Fruit fly (Drosophila melanogaster) whole organism, prepupa: ENCODE measurements around the gene Cyp313a3.

ENCODE experiments used
- Blimp-1 ChIP-seq: fragments of 200-800 bp; sonication (Bioruptor generic); optimal IDR thresholded peaks from 3 replicates; lab custom pipeline; 2017; ENCODE audit warnings: missing biosample characterization, missing genetic modification characterization, mild to moderate bottlenecking, moderate library complexity, missing genetic modification reagents
- CG10631 ChIP-seq: fragments of 200-800 bp; sonication (Bioruptor generic); optimal IDR thresholded peaks from 2 replicates; lab custom pipeline; 2016; ENCODE audit warnings: missing biosample characterization, missing genetic modification characterization
- CG11294 ChIP-seq: fragments of 200-800 bp; sonication (Bioruptor generic); IDR thresholded peaks from 2 replicates; pipeline ENCODE4 v1.3.6; 2022; ENCODE audit warnings: missing biosample characterization, missing genetic modification characterization
- CG11762 ChIP-seq: fragments of 200-800 bp; sonication (Bioruptor generic); optimal IDR thresholded peaks from 3 replicates; lab custom pipeline; 2016; ENCODE audit warnings: missing biosample characterization, missing genetic modification characterization; ENCODE audit not compliant: insufficient read depth
- CG15336 ChIP-seq: fragments of 200-800 bp; sonication (Bioruptor generic); IDR thresholded peaks from 2 replicates; pipeline ENCODE4 v1.3.6; 2022; ENCODE audit warnings: missing biosample characterization, missing genetic modification characterization
- CG1621 ChIP-seq: fragments of 200-800 bp; sonication (Bioruptor generic); optimal IDR thresholded peaks from 3 replicates; lab custom pipeline; 2018; ENCODE audit warnings: missing biosample characterization, mild to moderate bottlenecking, missing genetic modification characterization
- CG31627 ChIP-seq: fragments of 200-800 bp; sonication (Bioruptor generic); optimal IDR thresholded peaks from 3 replicates; lab custom pipeline; 2016; ENCODE audit warnings: missing biosample characterization, missing genetic modification characterization
- CG34406 ChIP-seq: fragments of 200-800 bp; sonication (Bioruptor generic); optimal IDR thresholded peaks from 3 replicates; lab custom pipeline; 2016; ENCODE audit warnings: missing biosample characterization, missing genetic modification characterization
- CG3919 ChIP-seq: fragments of 200-800 bp; sonication (Bioruptor generic); optimal IDR thresholded peaks from 3 replicates; lab custom pipeline; 2016; ENCODE audit warnings: missing biosample characterization, missing genetic modification characterization
- CG4318 ChIP-seq: fragments of 200-800 bp; sonication (Bioruptor generic); optimal IDR thresholded peaks from 3 replicates; lab custom pipeline; 2017; ENCODE audit warnings: missing biosample characterization, mild to moderate bottlenecking, missing genetic modification characterization
- CG6163 ChIP-seq: fragments of 200-800 bp; sonication (Bioruptor generic); IDR thresholded peaks from 3 replicates; pipeline ENCODE4 v1.3.6; 2022; ENCODE audit warnings: missing biosample characterization, missing genetic modification characterization
- CG6276 ChIP-seq: fragments of 200-800 bp; sonication (Bioruptor generic); optimal IDR thresholded peaks from 2 replicates; lab custom pipeline; 2017; ENCODE audit warnings: missing biosample characterization, mild to moderate bottlenecking, missing genetic modification characterization
- CG6792 ChIP-seq: fragments of 200-800 bp; sonication (Bioruptor generic); optimal IDR thresholded peaks from 3 replicates; lab custom pipeline; 2016; ENCODE audit warnings: missing biosample characterization, missing genetic modification characterization
- CG6808 ChIP-seq: fragments of 200-800 bp; sonication (Bioruptor generic); optimal IDR thresholded peaks from 3 replicates; lab custom pipeline; 2017; ENCODE audit warnings: missing biosample characterization, missing genetic modification characterization, mild to moderate bottlenecking, moderate library complexity, missing genetic modification reagents
- CG6854 ChIP-seq: fragments of 200-800 bp; sonication (Bioruptor generic); optimal IDR thresholded peaks from 2 replicates; lab custom pipeline; 2017; ENCODE audit warnings: missing biosample characterization, mild to moderate bottlenecking, missing genetic modification characterization
- CG8319 ChIP-seq: fragments of 200-800 bp; sonication (Bioruptor generic); optimal IDR thresholded peaks from 3 replicates; lab custom pipeline; 2016; ENCODE audit warnings: missing biosample characterization, missing genetic modification characterization
- CG8632 ChIP-seq: fragments of 200-800 bp; sonication (Bioruptor generic); optimal IDR thresholded peaks from 3 replicates; lab custom pipeline; 2016; ENCODE audit warnings: missing biosample characterization, missing genetic modification characterization
- CG9139 ChIP-seq: fragments of 200-800 bp; sonication (Bioruptor generic); optimal IDR thresholded peaks from 3 replicates; lab custom pipeline; 2017; ENCODE audit warnings: missing biosample characterization, mild to moderate bottlenecking, missing genetic modification characterization
- Eip75B ChIP-seq: fragments of 200-800 bp; sonication (Bioruptor generic); optimal IDR thresholded peaks from 3 replicates; lab custom pipeline; 2016; ENCODE audit warnings: missing biosample characterization, missing genetic modification characterization
- Eip78C ChIP-seq: fragments of 200-800 bp; sonication (Bioruptor generic); peaks from one replicate; lab custom pipeline; 2016; ENCODE audit warnings: missing biosample characterization, missing genetic modification characterization
- Eip93F ChIP-seq: fragments of 200-800 bp; sonication (Bioruptor generic); optimal IDR thresholded peaks from 2 replicates; lab custom pipeline; 2016; ENCODE audit warnings: missing biosample characterization, mild to moderate bottlenecking, missing genetic modification characterization
- Ets21C ChIP-seq: fragments of 200-800 bp; sonication (Bioruptor generic); optimal IDR thresholded peaks from 3 replicates; lab custom pipeline; 2016; ENCODE audit warnings: missing biosample characterization, missing genetic modification characterization
- Ets96B ChIP-seq: fragments of 200-800 bp; optimal IDR thresholded peaks from 2 replicates; lab custom pipeline; 2019; ENCODE audit warnings: missing biosample characterization, mild to moderate bottlenecking, missing genetic modification characterization, moderate library complexity
- Hr39 ChIP-seq: fragments of 200-800 bp; sonication (Bioruptor generic); optimal IDR thresholded peaks from 2 replicates; lab custom pipeline; 2016; ENCODE audit warnings: missing biosample characterization, missing genetic modification characterization
- Met ChIP-seq: fragments of 200-800 bp; sonication (Bioruptor generic); optimal IDR thresholded peaks from 3 replicates; lab custom pipeline; 2016; ENCODE audit warnings: missing biosample characterization, missing genetic modification characterization
- Smox ChIP-seq: fragments of 200-800 bp; sonication (Bioruptor generic); optimal IDR thresholded peaks from 3 replicates; lab custom pipeline; 2016; ENCODE audit warnings: missing biosample characterization, missing genetic modification characterization
- cyc ChIP-seq: fragments of 200-800 bp; sonication (Bioruptor generic); optimal IDR thresholded peaks from 3 replicates; lab custom pipeline; 2016; ENCODE audit warnings: missing biosample characterization, missing genetic modification characterization
- dac ChIP-seq: fragments of 200-800 bp; sonication (Bioruptor generic); optimal IDR thresholded peaks from 2 replicates; lab custom pipeline; 2017; ENCODE audit warnings: missing biosample characterization, mild to moderate bottlenecking, missing genetic modification characterization
- dsx ChIP-seq: fragments of 200-800 bp; optimal IDR thresholded peaks from 3 replicates; lab custom pipeline; 2019; ENCODE audit warnings: missing biosample characterization, mild to moderate bottlenecking, missing genetic modification characterization, moderate library complexity; ENCODE audit not compliant: poor library complexity, severe bottlenecking
- eg ChIP-seq: fragments of 200-800 bp; sonication (Bioruptor generic); IDR thresholded peaks from 3 replicates; pipeline ENCODE4 v1.3.6; 2022; ENCODE audit warnings: missing biosample characterization, missing genetic modification characterization
- esn ChIP-seq: fragments of 200-800 bp; sonication (Bioruptor generic); optimal IDR thresholded peaks from 2 replicates; lab custom pipeline; 2016; ENCODE audit warnings: missing biosample characterization, mild to moderate bottlenecking, missing genetic modification characterization, moderate library complexity
- fd59A ChIP-seq: fragments of 200-800 bp; sonication (Bioruptor generic); optimal IDR thresholded peaks from 2 replicates; lab custom pipeline; 2017; ENCODE audit warnings: missing biosample characterization, mild to moderate bottlenecking, missing genetic modification characterization, missing genetic modification reagents
- fkh ChIP-seq: fragments of 200-800 bp; sonication (Bioruptor generic); optimal IDR thresholded peaks from 3 replicates; lab custom pipeline; 2017; ENCODE audit warnings: missing biosample characterization, mild to moderate bottlenecking, missing genetic modification characterization, moderate library complexity
- lz ChIP-seq: fragments of 200-800 bp; sonication (Bioruptor generic); optimal IDR thresholded peaks from 3 replicates; lab custom pipeline; 2016; ENCODE audit warnings: missing biosample characterization, missing genetic modification characterization
- net ChIP-seq: fragments of 200-800 bp; sonication (Bioruptor generic); optimal IDR thresholded peaks from 3 replicates; lab custom pipeline; 2016; ENCODE audit warnings: missing biosample characterization, missing genetic modification characterization
- salr ChIP-seq, 2 experiments: fragments of 200-800 bp; sonication (Bioruptor generic); optimal IDR thresholded peaks; 3 replicates each; lab custom pipeline; 2016 to 2018; ENCODE audit warnings: missing biosample characterization in 2 of 2, missing genetic modification characterization in 2 of 2, mild to moderate bottlenecking in 1 of 2
- spab ChIP-seq: fragments of 200-800 bp; sonication (Bioruptor generic); optimal IDR thresholded peaks from 2 replicates; lab custom pipeline; 2017; ENCODE audit warnings: missing biosample characterization, mild to moderate bottlenecking, missing genetic modification characterization, missing genetic modification reagents
- ss ChIP-seq, 2 experiments: fragments of 200-800 bp; sonication (Bioruptor generic); optimal IDR thresholded peaks; 2 replicates in 1 of 2; 3 replicates in 1 of 2; lab custom pipeline; 2017 to 2018; ENCODE audit warnings: mild to moderate bottlenecking in 2 of 2, missing biosample characterization in 2 of 2, missing genetic modification characterization in 2 of 2, moderate library complexity in 1 of 2
- svp ChIP-seq: fragments of 200-800 bp; sonication (Bioruptor generic); peaks from one replicate; lab custom pipeline; 2016; ENCODE audit warnings: missing biosample characterization, missing genetic modification characterization
- topi ChIP-seq: fragments of 200-800 bp; sonication (Bioruptor generic); optimal IDR thresholded peaks from 3 replicates; lab custom pipeline; 2016; ENCODE audit warnings: missing biosample characterization, missing genetic modification characterization
- vri ChIP-seq: fragments of 200-800 bp; sonication (Bioruptor generic); optimal IDR thresholded peaks from 3 replicates; lab custom pipeline; 2016; ENCODE audit warnings: missing biosample characterization, mild to moderate bottlenecking, missing genetic modification characterization

Cyp313a3 gene

DNA sequence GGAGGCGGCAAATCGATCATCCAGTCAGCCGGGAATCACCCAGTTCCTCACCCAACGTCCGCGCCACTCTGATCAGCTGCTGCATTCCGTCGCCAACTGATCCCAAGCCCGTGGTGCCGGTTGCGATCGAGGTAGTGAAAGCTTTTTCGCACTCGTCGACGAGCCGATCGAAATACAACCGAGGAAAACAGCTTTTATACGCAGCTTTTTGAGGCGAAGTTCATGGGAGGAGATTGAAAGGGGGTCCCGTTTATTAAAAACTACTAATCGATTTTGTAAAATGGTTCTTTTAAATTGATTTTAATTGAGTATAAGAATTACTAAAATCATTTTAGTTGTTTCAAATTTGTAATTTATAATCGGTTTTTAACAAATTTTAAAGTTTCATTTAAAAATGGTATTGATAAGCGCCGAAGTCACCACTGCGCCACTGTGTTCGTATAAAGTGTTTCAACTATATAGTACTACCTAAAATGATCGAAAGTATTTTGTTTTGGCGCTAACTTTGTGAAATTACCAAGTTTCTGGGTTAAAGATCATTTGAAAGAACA, 17.6 kb downstream of the Cyp313a3 start, which contains the start of gene CG4860 (continued):
- TF ChIP-seq Met (GFP tag; lab: Kevin White, UChicago) (peak; percentile 90), CG11294 (peak; percentile 66), lz (GFP tag; lab: Kevin White, UChicago) (peak; percentile 92), dac (peak; percentile 67), CG3919 (peak; percentile 90), eg (GFP tag; lab: Robert Waterston, UW) (peak; percentile 94), CG1621 (tag; lab: Kevin White, UChicago) (peak; percentile 69), vri (GFP tag; lab: Kevin White, UChicago) (peak; percentile 78), CG15336 (GFP tag; lab: Robert Waterston, UW) (peak; percentile 91), Hr39 (GFP tag; lab: Kevin White, UChicago) (peak; percentile 86), CG6792 (GFP tag; lab: Kevin White, UChicago) (peak; percentile 87), CG6808 (GFP tag; lab: Kevin White, UChicago) (peak; percentile 70), Eip93F (GFP tag; lab: Kevin White, UChicago) (peak; percentile 77), CG8632 (GFP tag; lab: Kevin White, UChicago) (peak; percentile 78), Ets21C (GFP tag; lab: Kevin White, UChicago) (peak; percentile 83), CG6276 (GFP tag; lab: Kevin White, UChicago) (peak; percentile 84), net (GFP tag; lab: Kevin White, UChicago) (peak; percentile 90), fkh (no peak), spab (GFP tag; lab: Kevin White, UChicago) (no peak), CG31627 (GFP tag; lab: Kevin White, UChicago) (peak; percentile 89), Smox (GFP tag; lab: Kevin White, UChicago) (peak; percentile 87), Eip78C (GFP tag; lab: Kevin White, UChicago) (peak; percentile 97), dsx (GFP tag; lab: Kevin White, UChicago) (no peak), fd59A (peak; percentile 63), CG10631 (GFP tag; lab: Kevin White, UChicago) (peak; percentile 84), CG11762 (GFP tag; lab: Kevin White, UChicago) (peak; percentile 77), ss (GFP tag; optimal IDR thresholded peaks at IDR 0.05; lab: Kevin White, UChicago) (peak in 1 of 2 experiments; percentile 55), CG34406 (GFP tag; lab: Kevin White, UChicago) (peak; percentile 84), CG6163 (GFP tag; lab: Robert Waterston, UW) (peak; percentile 92), Eip75B (GFP tag; lab: Kevin White, UChicago) (peak; percentile 91), Blimp-1 (peak; percentile 51), CG4318 (GFP tag; lab: Kevin White, UChicago) (peak; percentile 63), esn (GFP tag; lab: Kevin White, UChicago) (peak; percentile 94), CG8319 (GFP tag; lab: Kevin White, UChicago) (peak; percentile 75), CG9139 (no peak), salr (GFP tag; optimal IDR thresholded peaks at IDR 0.05; lab: Kevin White, UChicago) (peak; percentile 38 to 82), cyc (GFP tag; lab: Kevin White, UChicago) (peak; percentile 85), CG6854 (GFP tag; lab: Kevin White, UChicago) (peak; percentile 41), Ets96B (tag; lab: Kevin White, UChicago) (peak; percentile 78), topi (GFP tag; lab: Kevin White, UChicago) (peak; percentile 87)

DNA sequence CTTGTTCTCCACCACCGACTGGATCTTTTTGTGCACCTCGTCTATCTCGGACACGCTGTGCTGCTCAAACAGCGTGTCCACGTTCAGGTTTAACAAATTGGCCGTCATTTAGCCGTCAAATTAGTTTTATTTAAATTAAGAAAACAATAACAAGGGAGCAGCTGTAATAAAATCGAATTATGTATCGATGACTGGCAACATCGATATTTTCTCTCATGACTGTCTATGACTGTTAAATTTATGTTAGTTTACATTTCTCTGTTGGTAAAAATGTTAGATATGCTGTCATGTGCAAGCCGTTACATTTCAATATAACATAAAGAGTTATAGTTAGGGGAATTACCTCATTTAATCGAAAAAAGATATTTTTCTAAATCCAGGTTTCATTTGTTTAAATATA, 19.6 kb downstream of the Cyp313a3 start, which contains the start of gene Cog1:
TSS of gene Cog1 (minus strand) at position 190 of the 400 bp plus-strand sequence.
- TF ChIP-seq ss (GFP tag; optimal IDR thresholded peaks at IDR 0.05; lab: Kevin White, UChicago) (no peak), svp (peak; percentile 13), dsx (GFP tag; lab: Kevin White, UChicago) (no peak)
